Fruit fly (Drosophila melanogaster) whole organism, embryonic: ENCODE data around the gene Sld5.

ENCODE experiments used
- CG10274 ChIP-seq: fragments of 200-800 bp; sonication (Bioruptor generic); optimal IDR thresholded peaks from 3 replicates; lab custom pipeline; 2017; ENCODE audit warnings: missing biosample characterization, mild to moderate bottlenecking, missing genetic modification characterization
- CG11398 ChIP-seq: fragments of 200-800 bp; sonication (Bioruptor generic); optimal IDR thresholded peaks from 2 replicates; lab custom pipeline; 2016; ENCODE audit warnings: missing biosample characterization, missing genetic modification characterization
- CG12299 ChIP-seq: fragments of 200-800 bp; sonication (Bioruptor generic); optimal IDR thresholded peaks from 2 replicates; lab custom pipeline; 2018; ENCODE audit warnings: missing biosample characterization, mild to moderate bottlenecking, missing genetic modification characterization
- CG16779 ChIP-seq: fragments of 200-800 bp; sonication (Bioruptor generic); IDR thresholded peaks from 2 replicates; pipeline ENCODE4 v1.3.6; 2022; ENCODE audit warnings: missing biosample characterization, missing genetic modification characterization
- CG16813 ChIP-seq: fragments of 200-800 bp; sonication (Bioruptor generic); IDR thresholded peaks from 3 replicates; pipeline ENCODE4 v1.3.6; 2022; ENCODE audit warnings: missing biosample characterization, missing genetic modification characterization; ENCODE audit not compliant: partially characterized antibody
- CG17612 ChIP-seq: fragments of 200-800 bp; sonication (Bioruptor generic); IDR thresholded peaks from 2 replicates; pipeline ENCODE4 v1.3.6; 2022; ENCODE audit warnings: missing biosample characterization, missing genetic modification characterization
- CG17912 ChIP-seq: fragments of 200-800 bp; sonication (Bioruptor generic); optimal IDR thresholded peaks from 2 replicates; lab custom pipeline; 2018; ENCODE audit warnings: missing biosample characterization, mild to moderate bottlenecking, missing genetic modification characterization
- CG18011 ChIP-seq: fragments of 200-800 bp; sonication (Bioruptor generic); optimal IDR thresholded peaks from 2 replicates; lab custom pipeline; 2017; ENCODE audit warnings: missing biosample characterization, missing genetic modification characterization, mild to moderate bottlenecking, moderate library complexity, missing genotype
- CG18599 ChIP-seq: fragments of 200-800 bp; sonication (Bioruptor generic); optimal IDR thresholded peaks from 3 replicates; lab custom pipeline; 2017; ENCODE audit warnings: missing biosample characterization, missing genetic modification characterization, mild to moderate bottlenecking, moderate library complexity, missing genetic modification reagents
- CG18764 ChIP-seq: fragments of 200-800 bp; sonication (Bioruptor generic); optimal IDR thresholded peaks from 3 replicates; lab custom pipeline; 2016; ENCODE audit warnings: missing biosample characterization, missing genetic modification characterization
- CG2202 ChIP-seq: fragments of 200-800 bp; sonication (Bioruptor generic); optimal IDR thresholded peaks from 2 replicates; lab custom pipeline; 2018; ENCODE audit warnings: missing biosample characterization, mild to moderate bottlenecking, missing genetic modification characterization
- CG2678 ChIP-seq: fragments of 200-800 bp; sonication (Bioruptor generic); optimal IDR thresholded peaks from 3 replicates; lab custom pipeline; 2019; ENCODE audit warnings: missing biosample characterization, mild to moderate bottlenecking, missing genetic modification characterization, moderate library complexity
- CG2875 ChIP-seq: fragments of 200-800 bp; sonication (Bioruptor generic); optimal IDR thresholded peaks from 2 replicates; lab custom pipeline; 2017; ENCODE audit warnings: missing biosample characterization, mild to moderate bottlenecking, missing genetic modification characterization, missing genetic modification reagents
- CG31224 ChIP-seq: fragments of 200-800 bp; sonication (Bioruptor generic); IDR thresholded peaks from 2 replicates; pipeline ENCODE4 v1.3.6; 2022; ENCODE audit warnings: missing biosample characterization, missing genetic modification characterization
- CG34376 ChIP-seq: fragments of 200-800 bp; sonication (Bioruptor generic); optimal IDR thresholded peaks from 2 replicates; lab custom pipeline; 2018; ENCODE audit warnings: missing biosample characterization, mild to moderate bottlenecking, missing genetic modification characterization
- CG3995 ChIP-seq: fragments of 200-800 bp; sonication (Bioruptor generic); optimal IDR thresholded peaks from 3 replicates; lab custom pipeline; 2016; ENCODE audit warnings: missing biosample characterization, missing genetic modification characterization
- CG42726 ChIP-seq: fragments of 200-800 bp; sonication (Bioruptor generic); IDR thresholded peaks from 2 replicates; pipeline ENCODE4 v1.3.6; 2022; ENCODE audit warnings: missing biosample characterization, missing genetic modification characterization; ENCODE audit not compliant: partially characterized antibody
- CG4282 ChIP-seq: fragments of 200-800 bp; sonication (Bioruptor generic); optimal IDR thresholded peaks from 2 replicates; lab custom pipeline; 2016; ENCODE audit warnings: missing biosample characterization, missing genetic modification characterization
- CG4820 ChIP-seq: fragments of 200-800 bp; sonication (Bioruptor generic); optimal IDR thresholded peaks from 3 replicates; lab custom pipeline; 2016; ENCODE audit warnings: missing biosample characterization, missing genetic modification characterization
- CG6175 ChIP-seq: fragments of 200-800 bp; sonication (Bioruptor generic); IDR thresholded peaks from 3 replicates; pipeline ENCODE4 v1.3.6; 2022; ENCODE audit warnings: missing biosample characterization, missing genetic modification characterization
- CG6272 ChIP-seq: fragments of 200-800 bp; sonication (Bioruptor generic); IDR thresholded peaks from 2 replicates; pipeline ENCODE4 v1.3.6; 2022; ENCODE audit warnings: missing biosample characterization, missing genetic modification characterization
- CG7839 ChIP-seq: fragments of 200-800 bp; sonication (Bioruptor generic); optimal IDR thresholded peaks from 3 replicates; lab custom pipeline; 2018; ENCODE audit warnings: missing biosample characterization, mild to moderate bottlenecking, missing genetic modification characterization, moderate library complexity
- CG8765 ChIP-seq: fragments of 200-800 bp; sonication (Bioruptor generic); IDR thresholded peaks from 2 replicates; pipeline ENCODE4 v1.3.6; 2022; ENCODE audit warnings: missing biosample characterization, missing genetic modification characterization
- CG9727 ChIP-seq: fragments of 200-800 bp; sonication (Bioruptor generic); optimal IDR thresholded peaks from 3 replicates; lab custom pipeline; 2017; ENCODE audit warnings: missing biosample characterization, mild to moderate bottlenecking, missing genetic modification characterization
- E2f2 ChIP-seq: fragments of 200-800 bp; sonication (Bioruptor generic); IDR thresholded peaks from 2 replicates; pipeline ENCODE4 v1.3.6; 2022; ENCODE audit warnings: missing biosample characterization, missing genetic modification characterization
- ERR ChIP-seq: fragments of 200-800 bp; sonication (Bioruptor generic); optimal IDR thresholded peaks from 2 replicates; lab custom pipeline; 2016; ENCODE audit warnings: missing biosample characterization, missing genetic modification characterization
- H15 ChIP-seq: fragments of 200-800 bp; sonication (Bioruptor generic); IDR thresholded peaks from 3 replicates; pipeline ENCODE4 v1.3.6; 2022; ENCODE audit warnings: missing biosample characterization, missing genetic modification characterization
- H2.0 ChIP-seq: fragments of 200-800 bp; sonication (Bioruptor generic); IDR thresholded peaks from 2 replicates; pipeline ENCODE4 v1.3.6; 2022; ENCODE audit warnings: missing biosample characterization, missing genetic modification characterization
- Jarid2 ChIP-seq: fragments of 200-800 bp; sonication (Bioruptor generic); optimal IDR thresholded peaks from 3 replicates; lab custom pipeline; 2017; ENCODE audit warnings: mild to moderate bottlenecking, missing biosample characterization, missing genetic modification reagents, missing genetic modification characterization
- Max ChIP-seq: fragments of 200-800 bp; sonication (Bioruptor generic); optimal IDR thresholded peaks from 2 replicates; lab custom pipeline; 2016; ENCODE audit warnings: missing biosample characterization, mild to moderate bottlenecking, missing genetic modification characterization
- Meics ChIP-seq: fragments of 200-800 bp; sonication (Bioruptor generic); optimal IDR thresholded peaks from 2 replicates; lab custom pipeline; 2017; ENCODE audit warnings: missing biosample characterization, mild to moderate bottlenecking, missing genetic modification characterization
- PHDP ChIP-seq: fragments of 200-800 bp; sonication (Bioruptor generic); optimal IDR thresholded peaks from 3 replicates; lab custom pipeline; 2018; ENCODE audit warnings: missing biosample characterization, mild to moderate bottlenecking, missing genetic modification characterization, moderate library complexity
- Pdp1 ChIP-seq, 2 experiments: fragments of 200-800 bp; sonication (Bioruptor generic); optimal IDR thresholded peaks; 3 replicates each; lab custom pipeline; 2016; ENCODE audit warnings: missing biosample characterization in 2 of 2, missing genetic modification characterization in 2 of 2, mild to moderate bottlenecking in 1 of 2, moderate library complexity in 1 of 2
- Sry-β ChIP-seq: fragments of 200-800 bp; sonication (Bioruptor generic); optimal IDR thresholded peaks from 2 replicates; lab custom pipeline; 2018; ENCODE audit warnings: missing biosample characterization, mild to moderate bottlenecking, missing genetic modification characterization, moderate library complexity
- al ChIP-seq: fragments of 200-800 bp; sonication (Bioruptor generic); IDR thresholded peaks from 2 replicates; pipeline ENCODE4 v1.3.6; 2022; ENCODE audit warnings: missing biosample characterization, missing genetic modification characterization
- amos ChIP-seq: fragments of 200-800 bp; sonication (Bioruptor generic); IDR thresholded peaks from 2 replicates; pipeline ENCODE4 v1.3.6; 2022; ENCODE audit warnings: missing biosample characterization, missing genetic modification characterization; ENCODE audit not compliant: partially characterized antibody
- aop ChIP-seq: fragments of 200-800 bp; sonication (Bioruptor generic); IDR thresholded peaks from 2 replicates; pipeline ENCODE4 v1.3.6; 2022; ENCODE audit warnings: missing biosample characterization, missing genetic modification characterization
- ap ChIP-seq: fragments of 200-800 bp; sonication (Bioruptor generic); IDR thresholded peaks from 2 replicates; pipeline ENCODE4 v1.3.6; 2022; ENCODE audit warnings: missing biosample characterization, missing genetic modification characterization
- ash1 ChIP-seq: fragments of 200-800 bp; sonication (Bioruptor generic); optimal IDR thresholded peaks from 2 replicates; lab custom pipeline; 2018; ENCODE audit warnings: missing biosample characterization, mild to moderate bottlenecking, missing genetic modification characterization
- bbx ChIP-seq: fragments of 200-800 bp; sonication (Bioruptor generic); IDR thresholded peaks from 2 replicates; pipeline ENCODE4 v1.3.6; 2022; ENCODE audit warnings: missing biosample characterization, missing genetic modification characterization; ENCODE audit not compliant: partially characterized antibody
- cg ChIP-seq: fragments of 200-800 bp; sonication (Bioruptor generic); optimal IDR thresholded peaks from 3 replicates; lab custom pipeline; 2019; ENCODE audit warnings: missing biosample characterization, mild to moderate bottlenecking, missing genetic modification characterization, moderate library complexity
- exex ChIP-seq: fragments of 200-800 bp; sonication (Bioruptor generic); optimal IDR thresholded peaks from 4 replicates; lab custom pipeline; 2018; ENCODE audit warnings: missing biosample characterization, mild to moderate bottlenecking, missing genetic modification characterization, moderate library complexity
- gcm ChIP-seq: fragments of 200-800 bp; sonication (Bioruptor generic); optimal IDR thresholded peaks from 2 replicates; lab custom pipeline; 2019; ENCODE audit warnings: missing biosample characterization, mild to moderate bottlenecking, missing genetic modification characterization, moderate library complexity
- gem ChIP-seq: fragments of 200-800 bp; sonication (Bioruptor generic); optimal IDR thresholded peaks from 2 replicates; lab custom pipeline; 2019; ENCODE audit warnings: missing biosample characterization, mild to moderate bottlenecking, missing genetic modification characterization, moderate library complexity
- gfzf ChIP-seq: fragments of 200-800 bp; sonication (Bioruptor generic); optimal IDR thresholded peaks from 2 replicates; lab custom pipeline; 2016; ENCODE audit warnings: missing biosample characterization, mild to moderate bottlenecking, missing genetic modification characterization, moderate library complexity
- kah ChIP-seq: fragments of 200-800 bp; sonication (Bioruptor generic); optimal IDR thresholded peaks from 2 replicates; lab custom pipeline; 2018; ENCODE audit warnings: missing biosample characterization, mild to moderate bottlenecking, missing genetic modification characterization
- mirr ChIP-seq: fragments of 200-800 bp; sonication (Bioruptor generic); optimal IDR thresholded peaks from 3 replicates; lab custom pipeline; 2018; ENCODE audit warnings: missing biosample characterization, mild to moderate bottlenecking, missing genetic modification characterization
- sens ChIP-seq: fragments of 200-800 bp; sonication (Bioruptor generic); peaks from one replicate; lab custom pipeline; 2016; ENCODE audit warnings: missing biosample characterization, missing genetic modification characterization

The Sld5 gene

dm6 chr3R:26105141-26105403 is 48.7 kb upstream of the Sld5 start:
- peak; percentile 29 for TF ChIP-seq Meics (GFP tag; lab: Kevin White, UChicago)
- peak; percentile 68 for TF ChIP-seq sens (GFP tag; lab: Kevin White, UChicago)
- TF ChIP-seq CG18599: peak; percentile 8
- TF ChIP-seq CG34376 (GFP tag; lab: Kevin White, UChicago): peak; percentile 26
- TF ChIP-seq Pdp1 (GFP tag; optimal IDR thresholded peaks at IDR 0.05; lab: Kevin White, UChicago): peak in 1 of 2 experiments; percentile 32
- peak; percentile 21 for TF ChIP-seq CG7839
- peak; percentile 91 for TF ChIP-seq exex (tag; lab: Kevin White, UChicago)
- TF ChIP-seq gem (tag; lab: Kevin White, UChicago): peak; percentile 2
- TF ChIP-seq PHDP: peak; percentile 25
- no peak for TF ChIP-seq CG9727 (GFP tag; lab: Kevin White, UChicago)
- no peak for TF ChIP-seq gcm (GFP tag; lab: Kevin White, UChicago)
- no peak for TF ChIP-seq kah (GFP tag; lab: Kevin White, UChicago)
- TF ChIP-seq cg (GFP tag; lab: Kevin White, UChicago): no peak
- peak; percentile 33 for TF ChIP-seq CG2678 (tag; lab: Kevin White, UChicago)
- no peak for TF ChIP-seq ash1 (GFP tag; lab: Kevin White, UChicago)

dm6 chr3R:26104302-26105140 is 48.2 kb upstream of the Sld5 start:
- TF ChIP-seq Jarid2 (GFP tag; lab: Kevin White, UChicago) (no peak), ERR (GFP tag; lab: Kevin White, UChicago) (no peak), CG34376 (GFP tag; lab: Kevin White, UChicago) (no peak), gfzf (no peak), CG31224 (GFP tag; lab: Robert Waterston, UW) (0 out of 2 replicates have a peak, but pooled peaks have one; percentile 16), CG18599 (peak; percentile 69), CG8765 (GFP tag; lab: Robert Waterston, UW) (no peak), CG17612 (GFP tag; lab: Robert Waterston, UW) (no peak), CG42726 (GFP tag; lab: Robert Waterston, UW) (no peak), bbx (no peak), H15 (no peak), al (GFP tag; lab: Robert Waterston, UW) (0 out of 2 replicates have a peak, but pooled peaks have one; percentile 23), CG6175 (GFP tag; lab: Robert Waterston, UW) (no peak), E2f2 (GFP tag; lab: Robert Waterston, UW) (no peak), CG4282 (GFP tag; lab: Kevin White, UChicago) (no peak), CG12299 (tag; lab: Kevin White, UChicago) (peak; percentile 6), aop (GFP tag; lab: Robert Waterston, UW) (no peak), CG18764 (GFP tag; lab: Kevin White, UChicago) (no peak), CG3995 (GFP tag; lab: Kevin White, UChicago) (no peak), CG16813 (GFP tag; lab: Robert Waterston, UW) (no peak), CG4820 (GFP tag; lab: Kevin White, UChicago) (no peak), Sry-β (no peak), mirr (GFP tag; lab: Kevin White, UChicago) (no peak), CG2202 (tag; lab: Kevin White, UChicago) (peak; percentile 26), H2.0 (GFP tag; lab: Robert Waterston, UW) (no peak), CG11398 (GFP tag; lab: Kevin White, UChicago) (no peak), CG16779 (GFP tag; lab: Robert Waterston, UW) (no peak), CG6272 (no peak), Max (no peak), ap (GFP tag; lab: Robert Waterston, UW) (no peak), CG2875 (no peak), CG18011 (GFP tag; lab: Kevin White, UChicago) (no peak), CG10274 (GFP tag; lab: Kevin White, UChicago) (no peak), CG17912 (GFP tag; lab: Kevin White, UChicago) (no peak), amos (GFP tag; lab: Robert Waterston, UW) (no peak)
